Fruit fly (Drosophila melanogaster) whole organism, pupa: ENCODE measurements around the gene Trmt112.

ENCODE experiments used
- CG15710 ChIP-seq: fragments of 200-800 bp; sonication (Bioruptor generic); optimal IDR thresholded peaks from 2 replicates; lab custom pipeline; 2018; ENCODE audit warnings: missing biosample characterization, mild to moderate bottlenecking, missing genetic modification characterization, moderate library complexity
- CG9948 ChIP-seq: fragments of 200-800 bp; sonication (Bioruptor generic); optimal IDR thresholded peaks from 2 replicates; lab custom pipeline; 2018; ENCODE audit warnings: missing biosample characterization, mild to moderate bottlenecking, missing genetic modification characterization, moderate library complexity
- Ets98B ChIP-seq: fragments of 200-800 bp; sonication (Bioruptor generic); IDR thresholded peaks from 2 replicates; pipeline ENCODE4 v1.3.6; 2022; ENCODE audit warnings: missing biosample characterization, missing genetic modification characterization
- Snoo ChIP-seq: fragments of 200-800 bp; sonication (Bioruptor generic); optimal IDR thresholded peaks from 3 replicates; lab custom pipeline; 2017; ENCODE audit warnings: missing biosample characterization, mild to moderate bottlenecking, missing genetic modification characterization, inconsistent platforms
- gl ChIP-seq: fragments of 200-800 bp; sonication (Bioruptor generic); optimal IDR thresholded peaks from 2 replicates; lab custom pipeline; 2018; ENCODE audit warnings: missing biosample characterization, mild to moderate bottlenecking, missing genetic modification characterization
- rn ChIP-seq: fragments of 200-800 bp; sonication (Bioruptor generic); IDR thresholded peaks from 2 replicates; pipeline ENCODE4 v1.3.6; 2022; ENCODE audit warnings: missing biosample characterization, missing genetic modification characterization

DNA sequence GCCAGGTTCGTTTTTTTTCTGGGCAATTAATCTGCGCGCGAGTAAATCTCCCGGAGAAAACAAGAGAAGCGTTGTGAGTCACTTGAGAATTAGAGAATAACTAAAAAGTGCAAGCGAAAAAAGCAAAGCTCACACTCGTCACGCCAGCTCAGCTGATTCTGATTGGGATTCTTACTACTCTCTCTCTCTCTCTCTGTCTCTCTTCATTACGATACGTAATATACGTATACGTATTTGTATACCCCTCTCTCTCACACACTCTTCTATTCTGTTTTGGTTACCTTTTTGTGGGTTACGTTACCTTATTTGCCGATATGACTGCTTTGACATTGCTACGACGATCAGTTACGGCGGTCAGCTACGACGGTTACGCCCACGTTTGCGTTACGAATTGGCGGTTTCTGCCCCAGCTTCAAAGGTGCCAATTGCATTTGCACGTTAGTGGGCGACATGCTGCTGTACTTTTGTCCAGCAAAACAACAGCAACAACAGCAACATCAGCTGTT is 13.8 kb downstream of the Trmt112 start, which contains the start of the genes Targ1, CG10512 and Targ2:
- TF ChIP-seq CG15710 (tag; lab: Kevin White, UChicago) (no peak), Snoo (tag; lab: Kevin White, UChicago) (no peak), CG9948 (tag; lab: Kevin White, UChicago) (no peak), Ets98B (GFP tag; lab: Robert Waterston, UW) (no peak), gl (no peak), rn (no peak)
